Worm (Caenorhabditis elegans): ENCODE data around the gene sir-2.2.

DNA sequence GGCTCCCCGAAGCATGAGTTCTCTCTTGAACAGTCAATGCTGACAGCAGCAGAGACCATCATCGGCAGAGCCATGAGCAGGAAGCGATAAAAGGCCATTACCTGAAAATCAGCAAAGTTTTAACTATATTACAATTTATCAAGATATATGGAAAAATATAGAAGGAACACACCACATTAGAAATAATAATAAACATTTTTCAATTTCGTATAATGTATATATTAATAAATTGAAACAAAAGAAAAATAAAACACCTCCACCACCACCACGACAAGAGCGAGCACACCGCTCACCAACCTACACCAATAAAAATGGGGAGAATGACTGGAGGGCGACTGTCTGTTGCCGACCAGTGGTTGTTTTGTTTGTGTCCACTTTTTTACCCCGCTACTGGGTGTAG is 41.3 kb upstream of the sir-2.2 start, which contains the start of gene R04D3.2:
- TF ChIP-seq flt-1 (GFP tag; IDR thresholded peaks at IDR 0.05) = no peak
- no peak for TF ChIP-seq ztf-29 (GFP tag; IDR thresholded peaks at IDR 0.05)
- TF ChIP-seq ztf-23 (GFP tag; IDR thresholded peaks at IDR 0.05) = no peak
- no peak for TF ChIP-seq cog-1 (tag; optimal IDR thresholded peaks at IDR 0.05)
- no peak for TF ChIP-seq klf-2 (GFP tag; conservative IDR thresholded peaks at IDR 0.05)
- no peak for TF ChIP-seq tab-1 (GFP tag; IDR thresholded peaks at IDR 0.05)

Data from whole organism, midembryonic.